Worm (Caenorhabditis elegans) whole organism, young adult: ENCODE results near the gene W02B3.4.

Experiments
- F55B11.4 ChIP-seq: sonication (generic microtip); optimal IDR thresholded peaks from 2 replicates; lab custom pipeline; 2016; ENCODE audit warnings: missing compliant biosample characterization, missing genetic modification characterization, borderline replicate concordance; ENCODE audit not compliant: insufficient read depth
- ama-1 ChIP-seq, 3 experiments: fragments of 150-350 bp in 1 of 3; sonication (generic microtip) in 2 of 3; optimal IDR thresholded peaks; 2 replicates each; lab custom pipeline; 2014 to 2018; ENCODE audit warnings: missing biosample characterization in 2 of 3, missing genetic modification characterization in 2 of 3, missing genetic modification reagents in 2 of 3
- athp-1 ChIP-seq: sonication (generic microtip); optimal IDR thresholded peaks from 2 replicates; lab custom pipeline; 2017; ENCODE audit warnings: mild to moderate bottlenecking, missing genetic modification characterization, missing compliant biosample characterization
- lir-1 ChIP-seq: fragments of 200-800 bp; sonication (Bioruptor generic); conservative IDR thresholded peaks from 2 replicates; pipeline ENCODE4 v1.3.6; 2022; ENCODE audit warnings: missing genetic modification reagents, missing genetic modification characterization, missing compliant biosample characterization

- TF ChIP-seq lir-1 (GFP tag; lab: Robert Waterston, UW) (no peak), ama-1 (optimal IDR thresholded peaks at IDR 0.05; lab: Kevin White, UChicago) (no peak), ama-1 (GFP tag; optimal IDR thresholded peaks at IDR 0.05; lab: Kevin White, UChicago) (no peak), F55B11.4 (no peak), athp-1 (tag; lab: Kevin White, UChicago) (no peak)
These were observed 13.2 kb upstream of the W02B3.4 start, which contains the start of gene sel-15 for ce11 chrIII:696372-696771.
